Fruit fly (Drosophila melanogaster): ENCODE measurements around the gene jp.

Gene jp

DNA sequence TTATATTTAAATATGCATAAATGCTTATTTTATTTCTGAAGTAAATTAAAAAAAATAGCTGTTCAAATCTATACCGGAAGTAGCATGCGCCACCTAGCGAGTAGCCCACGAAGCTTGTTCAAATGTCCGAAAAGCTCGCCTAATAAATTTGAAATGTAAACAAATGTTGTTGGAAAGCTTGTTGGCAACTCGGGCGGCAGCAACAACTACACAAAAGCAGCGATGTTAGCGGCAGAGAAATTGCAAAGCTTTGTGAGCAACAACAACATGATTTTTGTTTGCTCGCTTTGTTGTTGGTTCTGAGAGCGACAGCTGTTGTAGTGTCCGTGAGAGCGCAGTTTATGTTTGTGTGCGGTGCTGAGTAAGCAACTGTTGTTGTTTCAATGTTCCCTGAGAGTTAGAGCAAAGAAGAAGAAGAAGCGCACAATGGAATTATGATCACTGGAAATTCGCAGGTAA lies 877 bp upstream of the jp start (continued):
- TF ChIP-seq esg (GFP tag; conservative IDR thresholded peaks at IDR 0.05) (peak; percentile 64), Hmx (GFP tag; optimal IDR thresholded peaks at IDR 0.05) (peak; percentile 42), ap (GFP tag; IDR thresholded peaks at IDR 0.05) (peak; percentile 94), bcd (GFP tag; optimal IDR thresholded peaks at IDR 0.05) (peak; percentile 99), chm (GFP tag; IDR thresholded peaks at IDR 0.05) (peak; percentile 99), repo (GFP tag; optimal IDR thresholded peaks at IDR 0.05) (peak; percentile 94), CG2129 (GFP tag; IDR thresholded peaks at IDR 0.05; ENCODE audit: partially characterized antibody) (no peak), cg (GFP tag; optimal IDR thresholded peaks at IDR 0.05) (peak; percentile 80), CG12769 (tag; optimal IDR thresholded peaks at IDR 0.05) (peak; percentile 90), stwl (tag; optimal IDR thresholded peaks at IDR 0.05) (peak; percentile 69), tio (GFP tag; optimal IDR thresholded peaks at IDR 0.05) (peak; percentile 90), slbo (GFP tag; IDR thresholded peaks at IDR 0.05) (peak; percentile 88), Mrtf (GFP tag; IDR thresholded peaks at IDR 0.05) (peak; percentile 89), CG13894 (tag; optimal IDR thresholded peaks at IDR 0.05) (peak; percentile 97), lilli (GFP tag; optimal IDR thresholded peaks at IDR 0.05) (peak; percentile 91), CG9932 (GFP tag; IDR thresholded peaks at IDR 0.05) (peak; percentile 85), CG1602 (GFP tag; optimal IDR thresholded peaks at IDR 0.05) (peak; percentile 82), D (optimal IDR thresholded peaks at IDR 0.05) (no peak), D (GFP tag; optimal IDR thresholded peaks at IDR 0.05) (peak; percentile 96), HLHmδ (GFP tag; optimal IDR thresholded peaks at IDR 0.05) (peak; percentile 96), croc (GFP tag; conservative IDR thresholded peaks at IDR 0.05) (peak; percentile 57; the same call in 2 of the 3 replicates), MESR4 (GFP tag; optimal IDR thresholded peaks at IDR 0.05) (peak; percentile 89), dmrt11E (tag; optimal IDR thresholded peaks at IDR 0.05) (peak; percentile 44), CG8765 (GFP tag; IDR thresholded peaks at IDR 0.05) (no peak; the same call in 1 of the 2 replicates), Dfd (GFP tag; optimal IDR thresholded peaks at IDR 0.05) (no peak), org-1 (GFP tag; optimal IDR thresholded peaks at IDR 0.05) (peak; percentile 98), CG14710 (tag; optimal IDR thresholded peaks at IDR 0.05) (peak; percentile 88), toy (GFP tag; IDR thresholded peaks at IDR 0.05) (peak; percentile 85), fd3F (GFP tag; optimal IDR thresholded peaks at IDR 0.05) (peak; percentile 98), CG10959 (GFP tag; IDR thresholded peaks at IDR 0.05) (peak; percentile 72), sd (tag; optimal IDR thresholded peaks at IDR 0.05) (peak; percentile 94), CG10267 (tag; optimal IDR thresholded peaks at IDR 0.05) (peak; percentile 91), CG32532 (GFP tag; IDR thresholded peaks at IDR 0.05) (peak; percentile 98), Hsf (GFP tag; optimal IDR thresholded peaks at IDR 0.05) (peak; percentile 95), CG7928 (GFP tag; optimal IDR thresholded peaks at IDR 0.05) (peak; percentile 80), CG15073 (GFP tag; optimal IDR thresholded peaks at IDR 0.05) (peak; percentile 65), ssp (GFP tag; IDR thresholded peaks at IDR 0.05) (peak; percentile 75), Pdp1 (GFP tag; optimal IDR thresholded peaks at IDR 0.05) (peak; percentile 90 to 92), psq (GFP tag; optimal IDR thresholded peaks at IDR 0.05) (peak; percentile 89), CrebB (tag; optimal IDR thresholded peaks at IDR 0.05) (peak; percentile 99), Atf6 (GFP tag; IDR thresholded peaks at IDR 0.05) (peak; percentile 97), CG34224 (GFP tag; IDR thresholded peaks at IDR 0.05; ENCODE audit: partially characterized antibody) (peak; percentile 45; the same call in 1 of the 3 replicates), HHEX (GFP tag; optimal IDR thresholded peaks at IDR 0.05) (peak; percentile 100), CG6791 (GFP tag; IDR thresholded peaks at IDR 0.05; ENCODE audit: partially characterized antibody) (no peak), H2.0 (GFP tag; IDR thresholded peaks at IDR 0.05) (peak; percentile 93), Adf1 (GFP tag; IDR thresholded peaks at IDR 0.05) (peak; percentile 95), Med (GFP tag) (peak; percentile 100), NC2α (GFP tag; optimal IDR thresholded peaks at IDR 0.05) (peak; percentile 94), CG2202 (tag; optimal IDR thresholded peaks at IDR 0.05) (peak; percentile 94), CG16779 (GFP tag; IDR thresholded peaks at IDR 0.05) (peak; percentile 97), CG3065 (GFP tag; optimal IDR thresholded peaks at IDR 0.05) (peak; percentile 94)

Measured in whole organism, embryonic.